Worm (Caenorhabditis elegans): Measurements from ENCODE around the gene nadk-1.

nadk-1 gene

ce11 chrIV:1456775-1457174, at the start of gene nadk-1:
Gene nadk-1 (plus strand): TSS chrIV:1457075.
- TF ChIP-seq nhr-80 (tag; optimal IDR thresholded peaks at IDR 0.05): peak; percentile 13
- TF ChIP-seq ceh-91 (GFP tag; IDR thresholded peaks at IDR 0.05): no peak
- TF ChIP-seq lsl-1 (GFP tag; optimal IDR thresholded peaks at IDR 0.05): no peak
- TF ChIP-seq F10E7.11 (tag; optimal IDR thresholded peaks at IDR 0.05): no peak
- no peak for TF ChIP-seq mcd-1 (GFP tag; IDR thresholded peaks at IDR 0.05)
- no peak for TF ChIP-seq B0019.2 (GFP tag; conservative IDR thresholded peaks at IDR 0.05)
- 0 out of 2 replicates have a peak, but pooled peaks have one; percentile 25 for TF ChIP-seq zfh-2 (GFP tag; conservative IDR thresholded peaks at IDR 0.05)
- TF ChIP-seq ZK185.1 (tag; optimal IDR thresholded peaks at IDR 0.05; ENCODE audit: poor library complexity, severe bottlenecking): no peak
- TF ChIP-seq hlh-26 (GFP tag; conservative IDR thresholded peaks at IDR 0.05): no peak
- no peak for TF ChIP-seq lin-35 (GFP tag; optimal IDR thresholded peaks at IDR 0.05)
- no peak for TF ChIP-seq F22D6.2 (tag; optimal IDR thresholded peaks at IDR 0.05)
- TF ChIP-seq egl-18 (GFP tag; IDR thresholded peaks at IDR 0.05): no peak
- no peak for TF ChIP-seq mes-4 (tag; optimal IDR thresholded peaks at IDR 0.05)
- no peak for TF ChIP-seq bed-2 (GFP tag; IDR thresholded peaks at IDR 0.05)
- TF ChIP-seq snpc-1.3 (tag; optimal IDR thresholded peaks at IDR 0.05; ENCODE audit: insufficient read depth): no peak
- no peak for TF ChIP-seq nhr-90 (tag; optimal IDR thresholded peaks at IDR 0.05)
- no peak for TF ChIP-seq ztf-25 (GFP tag; IDR thresholded peaks at IDR 0.05)
- 0 out of 2 replicates have a peak, but pooled peaks have one; percentile 26 for TF ChIP-seq cebp-2 (GFP tag; IDR thresholded peaks at IDR 0.05)
- no peak for TF ChIP-seq T07F8.4 (tag; optimal IDR thresholded peaks at IDR 0.05)
- TF ChIP-seq die-1 (tag; optimal IDR thresholded peaks at IDR 0.05): no peak

- TF ChIP-seq mxl-1 (tag; optimal IDR thresholded peaks at IDR 0.05) (no peak), hmg-1.2 (GFP tag; IDR thresholded peaks at IDR 0.05) (no peak), bed-1 (GFP tag; IDR thresholded peaks at IDR 0.05) (no peak), nhr-80 (tag; optimal IDR thresholded peaks at IDR 0.05) (no peak), ceh-100 (GFP tag; IDR thresholded peaks at IDR 0.05) (no peak), D2030.7 (GFP tag; IDR thresholded peaks at IDR 0.05) (no peak), aptf-2 (GFP tag; conservative IDR thresholded peaks at IDR 0.05) (no peak), attf-5 (GFP tag; optimal IDR thresholded peaks at IDR 0.05) (no peak), madf-3 (GFP tag; IDR thresholded peaks at IDR 0.05) (no peak), pbrm-1 (GFP tag; IDR thresholded peaks at IDR 0.05) (no peak), hsf-1 (GFP tag; IDR thresholded peaks at IDR 0.05) (no peak), dpff-1 (tag; optimal IDR thresholded peaks at IDR 0.05) (no peak), atf-7 (tag; optimal IDR thresholded peaks at IDR 0.05) (no peak), F39B2.1 (GFP tag; IDR thresholded peaks at IDR 0.05) (no peak), nfyb-1 (GFP tag; IDR thresholded peaks at IDR 0.05) (no peak), hlh-12 (tag; optimal IDR thresholded peaks at IDR 0.05) (no peak), mel-28 (tag; optimal IDR thresholded peaks at IDR 0.05; ENCODE audit: borderline replicate concordance) (no peak), B0336.3 (GFP tag; IDR thresholded peaks at IDR 0.05) (no peak), F49E8.2 (tag; optimal IDR thresholded peaks at IDR 0.05; ENCODE audit: insufficient read depth) (no peak)
Measured at ce11 chrIV:1407507-1407906, 49.4 kb upstream of the nadk-1 start.

DNA sequence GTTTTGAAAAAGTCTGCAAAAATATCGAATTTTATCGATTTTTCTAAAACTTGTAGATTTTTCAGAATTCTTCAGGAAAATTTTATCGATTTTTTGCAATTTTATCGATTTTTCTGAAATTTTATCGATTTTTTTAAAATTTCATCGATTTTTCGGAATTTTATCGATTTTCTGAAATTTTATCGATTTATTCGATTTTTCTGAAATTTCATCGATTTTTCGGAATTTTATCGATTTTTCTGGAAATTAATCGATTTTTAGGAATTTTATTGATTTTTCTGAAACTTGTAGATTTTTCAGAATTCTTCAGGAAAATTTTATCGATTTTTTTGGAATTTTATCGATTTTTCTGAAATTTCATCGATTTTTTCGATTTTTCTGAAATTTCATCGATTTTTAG, 48.7 kb upstream of the nadk-1 start:
- TF ChIP-seq akir-1 (GFP tag; optimal IDR thresholded peaks at IDR 0.05): no peak
- TF ChIP-seq nfya-1 (tag; optimal IDR thresholded peaks at IDR 0.05; ENCODE audit: borderline replicate concordance, insufficient read depth): no peak
- TF ChIP-seq ztf-26 (tag; optimal IDR thresholded peaks at IDR 0.05): no peak
- TF ChIP-seq hmg-1.2 (GFP tag; IDR thresholded peaks at IDR 0.05): no peak
- no peak for TF ChIP-seq dpl-1 (GFP tag; optimal IDR thresholded peaks at IDR 0.05)
- TF ChIP-seq madf-6 (GFP tag; IDR thresholded peaks at IDR 0.05): no peak
- no peak for TF ChIP-seq Y53F4B.3 (GFP tag; IDR thresholded peaks at IDR 0.05)
- TF ChIP-seq lsy-27 (tag; optimal IDR thresholded peaks at IDR 0.05; ENCODE audit: borderline replicate concordance, insufficient read depth): no peak
- no peak for TF ChIP-seq madf-10 (tag; optimal IDR thresholded peaks at IDR 0.05)
- TF ChIP-seq gei-17 (GFP tag; optimal IDR thresholded peaks at IDR 0.05): no peak
- no peak for TF ChIP-seq somi-1 (GFP tag; optimal IDR thresholded peaks at IDR 0.05)
